Worm (Caenorhabditis elegans) whole organism, midembryonic: ENCODE measurements around the gene gad-1.

Source experiments
- cog-1 ChIP-seq: sonication (generic microtip); optimal IDR thresholded peaks from 2 replicates; lab custom pipeline; 2016; ENCODE audit warnings: missing genetic modification characterization, missing compliant biosample characterization
- flt-1 ChIP-seq: fragments of 200-800 bp; sonication (Bioruptor generic); IDR thresholded peaks from 2 replicates; pipeline ENCODE4 v1.3.6; 2022; ENCODE audit warnings: missing genetic modification characterization, missing compliant biosample characterization
- klf-2 ChIP-seq: fragments of 200-800 bp; sonication (Bioruptor generic); conservative IDR thresholded peaks from 2 replicates; pipeline ENCODE4 v1.3.6; 2022; ENCODE audit warnings: missing genetic modification reagents, missing genetic modification characterization, missing compliant biosample characterization
- med-1 ChIP-seq: sonication (generic microtip); optimal IDR thresholded peaks from 2 replicates; lab custom pipeline; 2017; ENCODE audit warnings: missing genetic modification characterization, mild to moderate bottlenecking, missing compliant biosample characterization, antibody characterized with exemption, missing genetic modification reagents; ENCODE audit not compliant: insufficient read depth
- ref-1 ChIP-seq: fragments of 200-800 bp; sonication (Bioruptor generic); conservative IDR thresholded peaks from 2 replicates; pipeline ENCODE4 v1.3.6; 2022; ENCODE audit warnings: missing genetic modification reagents, missing genetic modification characterization, missing compliant biosample characterization
- tab-1 ChIP-seq: fragments of 200-800 bp; sonication (Bioruptor generic); IDR thresholded peaks from 2 replicates; pipeline ENCODE4 v1.3.6; 2022; ENCODE audit warnings: missing genetic modification characterization, missing compliant biosample characterization
- ztf-29 ChIP-seq: fragments of 200-800 bp; sonication (Bioruptor generic); IDR thresholded peaks from 2 replicates; pipeline ENCODE4 v1.3.6; 2022; ENCODE audit warnings: missing genetic modification reagents, missing genetic modification characterization, missing compliant biosample characterization

ce11 chrV:6398922-6399321 lies 34.4 kb downstream of the gad-1 start:
- TF ChIP-seq flt-1 (no peak), med-1 (GFP tag; lab: Kevin White, UChicago) (no peak), klf-2 (GFP tag; lab: Robert Waterston, UW) (no peak), ref-1 (GFP tag; lab: Robert Waterston, UW) (no peak), cog-1 (tag; lab: Kevin White, UChicago) (no peak), tab-1 (GFP tag; lab: Robert Waterston, UW) (no peak), ztf-29 (GFP tag; lab: Robert Waterston, UW) (no peak)
